Worm (Caenorhabditis elegans) whole organism, L3 larva: ENCODE measurements around the gene timp-1.
A peak's percentile ranks its signal among the peaks of the same experiment; 100 is the strongest.

Experiments used
- R02D3.7 ChIP-seq: fragments of 150-350 bp; optimal IDR thresholded peaks from 2 replicates; lab custom pipeline; 2014; ENCODE audit warnings: missing biosample characterization, missing genetic modification characterization
- aly-2 ChIP-seq: fragments of 150-350 bp; optimal IDR thresholded peaks from 2 replicates; lab custom pipeline; 2014; ENCODE audit warnings: missing biosample characterization, missing genetic modification characterization
- ama-1 ChIP-seq: fragments of 150-350 bp; optimal IDR thresholded peaks from 2 replicates; lab custom pipeline; 2018
- ceh-28 ChIP-seq: fragments of 150-350 bp; optimal IDR thresholded peaks from 2 replicates; lab custom pipeline; 2014; ENCODE audit warnings: missing biosample characterization, missing genetic modification reagents, missing genetic modification characterization
- ceh-82 ChIP-seq: fragments of 150-350 bp; optimal IDR thresholded peaks from 2 replicates; lab custom pipeline; 2014; ENCODE audit warnings: missing biosample characterization, missing genetic modification characterization
- daf-12 ChIP-seq: fragments of 150-350 bp; optimal IDR thresholded peaks from 2 replicates; lab custom pipeline; 2014; ENCODE audit warnings: missing biosample characterization, missing genetic modification reagents, missing genetic modification characterization
- egl-27 ChIP-seq: sonication (generic microtip); optimal IDR thresholded peaks from 4 replicates; lab custom pipeline; 2017; ENCODE audit warnings: missing biosample characterization, missing genetic modification reagents, missing genetic modification characterization
- elt-2 ChIP-seq: sonication (generic microtip); optimal IDR thresholded peaks from 2 replicates; lab custom pipeline; 2016; ENCODE audit warnings: missing genetic modification reagents, mild to moderate bottlenecking, missing genetic modification characterization, missing compliant biosample characterization
- elt-3 ChIP-seq, 3 experiments: fragments of 150-350 bp in 1 of 3; sonication (generic microtip) in 2 of 3; optimal IDR thresholded peaks; 2 replicates in 2 of 3; 4 replicates in 1 of 3; lab custom pipeline; 2014 to 2017; ENCODE audit warnings: missing biosample characterization in 3 of 3, missing genetic modification characterization in 3 of 3
- fos-1 ChIP-seq: fragments of 150-350 bp; optimal IDR thresholded peaks from 2 replicates; lab custom pipeline; 2014; ENCODE audit warnings: missing biosample characterization, missing genetic modification characterization
- jun-1 ChIP-seq: fragments of 150-350 bp; optimal IDR thresholded peaks from 2 replicates; lab custom pipeline; 2014; ENCODE audit warnings: missing biosample characterization, missing genetic modification reagents, missing genetic modification characterization
- lin-15B ChIP-seq: fragments of 150-350 bp; optimal IDR thresholded peaks from 2 replicates; lab custom pipeline; 2014; ENCODE audit warnings: missing biosample characterization, missing genetic modification characterization
- lin-39 ChIP-seq: fragments of 150-350 bp; optimal IDR thresholded peaks from 2 replicates; lab custom pipeline; 2018; ENCODE audit warnings: missing biosample characterization, missing genetic modification reagents, missing genetic modification characterization
- lsy-12 ChIP-seq: sonication (generic microtip); optimal IDR thresholded peaks from 2 replicates; lab custom pipeline; 2016; ENCODE audit warnings: mild to moderate bottlenecking, missing genetic modification characterization, missing compliant biosample characterization
- mml-1 ChIP-seq: fragments of 150-350 bp; sonication (generic microtip); optimal IDR thresholded peaks from 3 replicates; lab custom pipeline; 2014; ENCODE audit warnings: missing biosample characterization, missing genetic modification characterization
- nfya-1 ChIP-seq: sonication (generic microtip); optimal IDR thresholded peaks from 2 replicates; lab custom pipeline; 2017; ENCODE audit warnings: missing genetic modification characterization, mild to moderate bottlenecking, missing compliant biosample characterization, antibody characterized with exemption, moderate library complexity; ENCODE audit not compliant: insufficient read depth
- nhr-11 ChIP-seq: fragments of 150-350 bp; optimal IDR thresholded peaks from 2 replicates; lab custom pipeline; 2014; ENCODE audit warnings: missing biosample characterization, missing genetic modification characterization
- nhr-23 ChIP-seq: fragments of 150-350 bp; optimal IDR thresholded peaks from 2 replicates; lab custom pipeline; 2014; ENCODE audit warnings: missing biosample characterization, missing genetic modification reagents, missing genetic modification characterization
- nhr-237 ChIP-seq: fragments of 150-350 bp; optimal IDR thresholded peaks from 2 replicates; lab custom pipeline; 2014; ENCODE audit warnings: missing biosample characterization, missing genetic modification characterization
- nhr-25 ChIP-seq: sonication (generic microtip); optimal IDR thresholded peaks from 2 replicates; lab custom pipeline; 2017; ENCODE audit warnings: missing biosample characterization, missing genetic modification characterization
- nhr-28 ChIP-seq: fragments of 150-350 bp; optimal IDR thresholded peaks from 2 replicates; lab custom pipeline; 2014; ENCODE audit warnings: missing biosample characterization, missing genetic modification characterization
- nhr-43 ChIP-seq: sonication (generic microtip); optimal IDR thresholded peaks from 2 replicates; lab custom pipeline; 2016; ENCODE audit warnings: mild to moderate bottlenecking, missing genetic modification characterization, missing compliant biosample characterization; ENCODE audit not compliant: poor library complexity, severe bottlenecking
- nhr-67 ChIP-seq: fragments of 150-350 bp; optimal IDR thresholded peaks from 2 replicates; lab custom pipeline; 2014; ENCODE audit warnings: missing biosample characterization, missing genetic modification characterization
- nhr-76 ChIP-seq: fragments of 150-350 bp; sonication (generic microtip); optimal IDR thresholded peaks from 5 replicates; lab custom pipeline; 2014; ENCODE audit warnings: missing biosample characterization, missing genetic modification characterization
- pha-4 ChIP-seq: fragments of 150-350 bp; optimal IDR thresholded peaks from 2 replicates; lab custom pipeline; 2014; ENCODE audit warnings: missing biosample characterization, missing genetic modification reagents, missing genetic modification characterization
- pqm-1 ChIP-seq: fragments of 150-350 bp; optimal IDR thresholded peaks from 2 replicates; lab custom pipeline; 2017; ENCODE audit warnings: missing biosample characterization, missing genetic modification characterization, inconsistent platforms
- skn-1 ChIP-seq: fragments of 150-350 bp; optimal IDR thresholded peaks from 2 replicates; lab custom pipeline; 2014; ENCODE audit warnings: missing biosample characterization, missing genetic modification characterization
- snpc-4 ChIP-seq: fragments of 150-350 bp; optimal IDR thresholded peaks from 2 replicates; lab custom pipeline; 2014; ENCODE audit warnings: missing biosample characterization, missing genetic modification characterization
- tbx-2 ChIP-seq: sonication (generic microtip); optimal IDR thresholded peaks from 2 replicates; lab custom pipeline; 2016; ENCODE audit warnings: mild to moderate bottlenecking, missing genetic modification characterization, missing compliant biosample characterization
- unc-39 ChIP-seq: sonication (generic microtip); optimal IDR thresholded peaks from 4 replicates; lab custom pipeline; 2017; ENCODE audit warnings: missing biosample characterization, missing genetic modification characterization
- ztf-4 ChIP-seq: fragments of 150-350 bp; optimal IDR thresholded peaks from 2 replicates; lab custom pipeline; 2014; ENCODE audit warnings: missing biosample characterization, missing genetic modification characterization

Gene timp-1

ce11 chrV:8206931-8207330 is at the start of gene timp-1:
Gene timp-1, plus strand, starts transcription at chrV:8207235.
- TF ChIP-seq lsy-12 (tag; lab: Kevin White, UChicago) = no peak
- TF ChIP-seq nhr-23 = peak; percentile 45

- TF ChIP-seq nhr-237 (tag; lab: Kevin White, UChicago) (no peak), ztf-4 (tag; lab: Kevin White, UChicago) (no peak), R02D3.7 (no peak), ama-1 (no peak), nfya-1 (tag; lab: Kevin White, UChicago) (no peak), snpc-4 (tag; lab: Kevin White, UChicago) (no peak), lin-39 (tag; lab: Kevin White, UChicago) (no peak), daf-12 (tag; lab: Kevin White, UChicago) (no peak), lin-15B (no peak), mml-1 (tag; lab: Kevin White, UChicago) (no peak), nhr-76 (no peak), nhr-67 (tag; lab: Kevin White, UChicago) (no peak)
These were observed 49.6 kb upstream of the timp-1 start, which contains the start of gene sul-2 for ce11 chrV:8157446-8157845. Gene sul-2, plus strand, starts transcription at chrV:8157746.

ce11 chrV:8159629-8160028 is 47.4 kb upstream of the timp-1 start, which contains the start of gene F20D6.6:
Gene F20D6.6, plus strand, starts transcription at chrV:8159929.
- no peak for TF ChIP-seq nhr-11 (tag; lab: Kevin White, UChicago)
- TF ChIP-seq skn-1 (tag; lab: Kevin White, UChicago) = no peak
- no peak for TF ChIP-seq ceh-28 (tag; lab: Kevin White, UChicago)
- no peak for TF ChIP-seq R02D3.7
- no peak for TF ChIP-seq snpc-4 (tag; lab: Kevin White, UChicago)
- TF ChIP-seq unc-39 (tag; lab: Kevin White, UChicago) = no peak
- TF ChIP-seq ceh-82 (tag; lab: Kevin White, UChicago) = no peak
- no peak for TF ChIP-seq pqm-1 (tag; lab: Kevin White, UChicago)
- no peak for TF ChIP-seq egl-27 (tag; lab: Kevin White, UChicago)
- no peak for TF ChIP-seq mml-1 (tag; lab: Kevin White, UChicago)
- no peak for TF ChIP-seq fos-1 (tag; lab: Kevin White, UChicago)
- TF ChIP-seq pha-4 (tag; lab: Kevin White, UChicago) = no peak
- TF ChIP-seq aly-2 = no peak
- no peak for TF ChIP-seq nhr-25 (tag; lab: Kevin White, UChicago)
- no peak for TF ChIP-seq nhr-28 (tag; lab: Kevin White, UChicago)
- TF ChIP-seq elt-3 (tag; optimal IDR thresholded peaks at IDR 0.05; lab: Kevin White, UChicago) = no peak
- TF ChIP-seq nhr-43 (tag; lab: Kevin White, UChicago) = no peak
- TF ChIP-seq, all 47 proteins: peak for 0

- no peak for TF ChIP-seq lsy-12 (tag; lab: Kevin White, UChicago)
- peak; percentile 61 for TF ChIP-seq elt-2
- peak; percentile 83 for TF ChIP-seq pqm-1 (tag; lab: Kevin White, UChicago)
- TF ChIP-seq, all 47 proteins: peak for 2
These were observed 45.3 kb upstream of the timp-1 start, which contains the start of gene F20D6.5 for ce11 chrV:8161699-8162098. Gene F20D6.5, plus strand, starts transcription at chrV:8161957.

ce11 chrV:8163199-8163598 is 43.8 kb upstream of the timp-1 start:
- TF ChIP-seq pha-4 (tag; lab: Kevin White, UChicago) (peak; percentile 7), jun-1 (no peak)

ce11 chrV:8168219-8168962 is 38.6 kb upstream of the timp-1 start, which contains the start of gene F20D6.8:
Gene F20D6.8, minus strand, starts transcription at chrV:8168269.
- no peak for TF ChIP-seq ceh-82 (tag; lab: Kevin White, UChicago)
- no peak for TF ChIP-seq nhr-11 (tag; lab: Kevin White, UChicago)
- TF ChIP-seq nhr-23 = no peak
- TF ChIP-seq tbx-2 = no peak
